Fruit fly (Drosophila melanogaster): Measurements from ENCODE around the gene ine.
A peak's percentile ranks its signal among the peaks of the same experiment; 100 is the strongest.

ine gene

dm6 chr2L:4454009-4454689, 22.7 kb downstream of the ine start, which contains the start of the genes Secp43 and ND-B8 (continued):
- TF ChIP-seq CG15073 (GFP tag; optimal IDR thresholded peaks at IDR 0.05) (no peak), CG16815 (GFP tag; optimal IDR thresholded peaks at IDR 0.05) (no peak), jigr1 (GFP tag; IDR thresholded peaks at IDR 0.05) (no peak), pros (GFP tag; optimal IDR thresholded peaks at IDR 0.05) (no peak), mld (GFP tag; IDR thresholded peaks at IDR 0.05; ENCODE audit: partially characterized antibody) (peak; percentile 73; the same call in 2 of the 3 replicates), cas (GFP tag; IDR thresholded peaks at IDR 0.05) (no peak), CG11247 (GFP tag; IDR thresholded peaks at IDR 0.05) (no peak), croc (GFP tag; conservative IDR thresholded peaks at IDR 0.05) (no peak), CG4617 (GFP tag; optimal IDR thresholded peaks at IDR 0.05; ENCODE audit: borderline replicate concordance) (peak; percentile 64), stwl (tag; optimal IDR thresholded peaks at IDR 0.05) (peak; percentile 62), CG11504 (tag; optimal IDR thresholded peaks at IDR 0.05) (peak; percentile 4), CG14667 (GFP tag; IDR thresholded peaks at IDR 0.05) (no peak), CG8388 (GFP tag; optimal IDR thresholded peaks at IDR 0.05) (no peak), CG5245 (GFP tag; optimal IDR thresholded peaks at IDR 0.05) (no peak), ssp (GFP tag; IDR thresholded peaks at IDR 0.05) (no peak), Optix (GFP tag; IDR thresholded peaks at IDR 0.05) (no peak), Jarid2 (GFP tag; optimal IDR thresholded peaks at IDR 0.05) (no peak), phol (tag; optimal IDR thresholded peaks at IDR 0.05) (peak; percentile 64), nau (GFP tag; optimal IDR thresholded peaks at IDR 0.05) (no peak), zf30C (GFP tag; optimal IDR thresholded peaks at IDR 0.05) (no peak), CG17802 (tag; optimal IDR thresholded peaks at IDR 0.05) (no peak), HmgZ (tag; optimal IDR thresholded peaks at IDR 0.05) (peak; percentile 73), ind (GFP tag; optimal IDR thresholded peaks at IDR 0.05) (no peak), Fer1 (GFP tag; optimal IDR thresholded peaks at IDR 0.05) (peak; percentile 15), CG2202 (tag; optimal IDR thresholded peaks at IDR 0.05) (no peak), CG14050 (GFP tag; IDR thresholded peaks at IDR 0.05) (no peak), insv (GFP tag; optimal IDR thresholded peaks at IDR 0.05) (peak in 1 of 2 experiments; percentile 18), CG7745 (tag; optimal IDR thresholded peaks at IDR 0.05) (no peak), wor (GFP tag; IDR thresholded peaks at IDR 0.05) (no peak), CG7928 (GFP tag; optimal IDR thresholded peaks at IDR 0.05) (peak; percentile 34), nerfin-1 (tag; optimal IDR thresholded peaks at IDR 0.05) (peak; percentile 5), vvl (GFP tag; IDR thresholded peaks at IDR 0.05) (peak; percentile 57; the same call in 1 of the 2 replicates), HLH3B (GFP tag; IDR thresholded peaks at IDR 0.05) (no peak), CG34224 (GFP tag; IDR thresholded peaks at IDR 0.05; ENCODE audit: partially characterized antibody) (peak; percentile 62), tx (GFP tag; optimal IDR thresholded peaks at IDR 0.05) (no peak), NfI (GFP tag; optimal IDR thresholded peaks at IDR 0.05) (peak; percentile 9), CG12236 (GFP tag; optimal IDR thresholded peaks at IDR 0.05) (no peak), CG18476 (GFP tag; optimal IDR thresholded peaks at IDR 0.05) (no peak), bigmax (GFP tag; optimal IDR thresholded peaks at IDR 0.05) (no peak), Nf-YA (GFP tag; IDR thresholded peaks at IDR 0.05) (no peak), CG9215 (GFP tag; IDR thresholded peaks at IDR 0.05) (no peak), CG13296 (GFP tag; optimal IDR thresholded peaks at IDR 0.05) (no peak), crp (GFP tag; optimal IDR thresholded peaks at IDR 0.05) (peak in 1 of 2 experiments; percentile 58), Deaf1 (tag; optimal IDR thresholded peaks at IDR 0.05) (no peak), Sox100B (GFP tag; optimal IDR thresholded peaks at IDR 0.05) (no peak), CG2120 (GFP tag; optimal IDR thresholded peaks at IDR 0.05) (peak; percentile 12), CG2712 (tag; optimal IDR thresholded peaks at IDR 0.05) (peak; percentile 41), C15 (GFP tag; IDR thresholded peaks at IDR 0.05) (no peak), Taf1 (GFP tag; IDR thresholded peaks at IDR 0.05) (no peak), CG12219 (GFP tag; optimal IDR thresholded peaks at IDR 0.05) (no peak)
